Fruit fly (Drosophila melanogaster): ENCODE measurements around the gene AdoR.

The AdoR gene

DNA sequence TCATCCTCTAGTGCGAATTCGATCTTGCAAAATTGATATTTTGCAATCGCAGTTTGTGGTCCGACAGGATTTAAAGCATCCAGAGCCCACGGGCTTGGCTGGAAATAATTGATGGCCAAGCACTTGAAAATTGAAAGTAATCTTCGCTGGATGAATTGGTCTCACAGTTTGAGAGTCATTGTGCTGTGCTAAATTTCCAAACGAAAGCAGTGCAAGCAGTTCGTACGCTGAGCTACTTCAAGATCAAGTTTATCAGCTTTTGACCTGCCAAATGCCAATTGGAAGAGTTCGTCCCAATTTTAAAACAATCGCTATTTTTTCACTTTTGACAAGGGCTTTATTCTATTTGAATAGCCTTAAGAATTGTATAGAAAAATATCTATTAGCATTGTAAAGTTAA, 4.5 kb upstream of the AdoR start (continued):
- TF ChIP-seq CG13894 (tag; optimal IDR thresholded peaks at IDR 0.05), result no peak
- no peak for TF ChIP-seq bigmax (GFP tag; optimal IDR thresholded peaks at IDR 0.05)
- TF ChIP-seq CG16779 (GFP tag; IDR thresholded peaks at IDR 0.05), result no peak
- TF ChIP-seq Lpt (GFP tag; optimal IDR thresholded peaks at IDR 0.05), result no peak
- TF ChIP-seq cg (GFP tag; optimal IDR thresholded peaks at IDR 0.05), result no peak
- TF ChIP-seq CG6175 (GFP tag; IDR thresholded peaks at IDR 0.05), result no peak
- no peak for TF ChIP-seq sqz (GFP tag; optimal IDR thresholded peaks at IDR 0.05)
- TF ChIP-seq CG34422 (GFP tag; IDR thresholded peaks at IDR 0.05), result no peak
- TF ChIP-seq Spps (tag; optimal IDR thresholded peaks at IDR 0.05), result no peak
- peak; percentile 33; the same call in 1 of the 3 replicates for TF ChIP-seq Opbp (GFP tag; IDR thresholded peaks at IDR 0.05; ENCODE audit: partially characterized antibody)
- no peak for TF ChIP-seq CG12071 (GFP tag; optimal IDR thresholded peaks at IDR 0.05)
- no peak for TF ChIP-seq CG4404 (GFP tag; IDR thresholded peaks at IDR 0.05)
- TF ChIP-seq toy (GFP tag; IDR thresholded peaks at IDR 0.05), result no peak
- no peak for TF ChIP-seq HHEX (GFP tag; optimal IDR thresholded peaks at IDR 0.05)
- no peak for TF ChIP-seq CG14014 (GFP tag; IDR thresholded peaks at IDR 0.05)
- no peak for TF ChIP-seq CG12299 (tag; optimal IDR thresholded peaks at IDR 0.05)
- TF ChIP-seq tap (tag; optimal IDR thresholded peaks at IDR 0.05), result no peak
- no peak for TF ChIP-seq lbe (GFP tag; optimal IDR thresholded peaks at IDR 0.05)
- no peak for TF ChIP-seq CG13624 (GFP tag; optimal IDR thresholded peaks at IDR 0.05)
- no peak for TF ChIP-seq CG2678 (tag; optimal IDR thresholded peaks at IDR 0.05)
- TF ChIP-seq lola (GFP tag; optimal IDR thresholded peaks at IDR 0.05), result no peak
- TF ChIP-seq Dp (GFP tag; optimal IDR thresholded peaks at IDR 0.05), result no peak
- no peak for TF ChIP-seq Ravus (GFP tag; IDR thresholded peaks at IDR 0.05)
- TF ChIP-seq CG7745 (tag; optimal IDR thresholded peaks at IDR 0.05), result no peak
- TF ChIP-seq gsb (GFP tag; IDR thresholded peaks at IDR 0.05), result no peak
- TF ChIP-seq tio (GFP tag; optimal IDR thresholded peaks at IDR 0.05), result no peak
- TF ChIP-seq CG8478 (optimal IDR thresholded peaks at IDR 0.05), result no peak
- TF ChIP-seq Hand (GFP tag; optimal IDR thresholded peaks at IDR 0.05), result no peak
- TF ChIP-seq sd (tag; optimal IDR thresholded peaks at IDR 0.05), result no peak
- no peak for TF ChIP-seq CG31441 (GFP tag; IDR thresholded peaks at IDR 0.05)
- no peak for TF ChIP-seq CG11723 (GFP tag; optimal IDR thresholded peaks at IDR 0.05)
- TF ChIP-seq MBD-R2 (GFP tag; IDR thresholded peaks at IDR 0.05), result peak; percentile 16; the same call in 1 of the 2 replicates
- no peak for TF ChIP-seq CG33213 (GFP tag; optimal IDR thresholded peaks at IDR 0.05)
- TF ChIP-seq corto (GFP tag; optimal IDR thresholded peaks at IDR 0.05), result no peak
- TF ChIP-seq ERR (GFP tag; optimal IDR thresholded peaks at IDR 0.05), result no peak
- TF ChIP-seq tgo (GFP tag; IDR thresholded peaks at IDR 0.05), result no peak
- TF ChIP-seq dm (GFP tag; optimal IDR thresholded peaks at IDR 0.05), result no peak
- no peak for TF ChIP-seq Optix (GFP tag; IDR thresholded peaks at IDR 0.05)
- no peak for TF ChIP-seq dpn (GFP tag; optimal IDR thresholded peaks at IDR 0.05)
- TF ChIP-seq ase (GFP tag; IDR thresholded peaks at IDR 0.05), result no peak
- TF ChIP-seq zen2 (GFP tag; IDR thresholded peaks at IDR 0.05; ENCODE audit: partially characterized antibody), result no peak
- TF ChIP-seq ttk (GFP tag; IDR thresholded peaks at IDR 0.05), result no peak
- no peak for TF ChIP-seq btn (GFP tag; optimal IDR thresholded peaks at IDR 0.05)
- no peak for TF ChIP-seq CG12219 (GFP tag; optimal IDR thresholded peaks at IDR 0.05)
- no peak for TF ChIP-seq Max (GFP tag; optimal IDR thresholded peaks at IDR 0.05)
- no peak for TF ChIP-seq Tbp (GFP tag; optimal IDR thresholded peaks at IDR 0.05)
- no peak for TF ChIP-seq Bgb (GFP tag; IDR thresholded peaks at IDR 0.05; ENCODE audit: partially characterized antibody)
- no peak for TF ChIP-seq CG4282 (GFP tag; optimal IDR thresholded peaks at IDR 0.05)
- TF ChIP-seq Sry-β (GFP tag; optimal IDR thresholded peaks at IDR 0.05), result no peak
- TF ChIP-seq eyg (GFP tag; optimal IDR thresholded peaks at IDR 0.05), result no peak

All from whole organism, embryonic.